Fruit fly (Drosophila melanogaster) whole organism, wandering third instar larva: ENCODE results near the gene net.

Experiments
- CG32264 ChIP-seq: fragments of 200-800 bp; sonication (Bioruptor generic); optimal IDR thresholded peaks from 2 replicates; lab custom pipeline; 2016; ENCODE audit warnings: missing biosample characterization, missing genetic modification characterization
- CG9705 ChIP-seq: fragments of 200-800 bp; sonication (Bioruptor generic); optimal IDR thresholded peaks from 2 replicates; lab custom pipeline; 2018; ENCODE audit warnings: missing biosample characterization, mild to moderate bottlenecking, missing genetic modification characterization
- CrebA ChIP-seq: fragments of 200-800 bp; sonication (Bioruptor generic); optimal IDR thresholded peaks from 2 replicates; lab custom pipeline; 2016; ENCODE audit warnings: missing biosample characterization, mild to moderate bottlenecking, missing genetic modification characterization, borderline replicate concordance
- Dfd ChIP-seq: fragments of >200 bp; optimal IDR thresholded peaks from 2 replicates; lab custom pipeline; 2017; ENCODE audit warnings: missing biosample characterization, missing genetic modification characterization
- Dif ChIP-seq: fragments of 200-275, 200-300 bp; sonication (Bioruptor generic); optimal IDR thresholded peaks from 2 replicates; lab custom pipeline; 2018; ENCODE audit warnings: missing biosample characterization, missing genetic modification characterization; ENCODE audit not compliant: partially characterized antibody
- GATAd ChIP-seq: sonication (Bioruptor generic); optimal IDR thresholded peaks from 2 replicates; lab custom pipeline; 2016; ENCODE audit warnings: missing biosample characterization, missing genetic modification characterization
- Hnf4 ChIP-seq: fragments of 200-800 bp; sonication (Bioruptor generic); optimal IDR thresholded peaks from 2 replicates; lab custom pipeline; 2016; ENCODE audit warnings: missing biosample characterization, mild to moderate bottlenecking, missing genetic modification characterization
- Hr78 ChIP-seq: fragments of >200 bp; optimal IDR thresholded peaks from 2 replicates; lab custom pipeline; 2017; ENCODE audit warnings: missing biosample characterization, missing genetic modification characterization
- Hr83 ChIP-seq: fragments of 200-300 bp; sonication (Bioruptor generic); optimal IDR thresholded peaks from 2 replicates; lab custom pipeline; 2016; ENCODE audit warnings: missing biosample characterization, mild to moderate bottlenecking, missing genetic modification characterization, moderate library complexity; ENCODE audit not compliant: poor library complexity, severe bottlenecking
- Jra ChIP-seq: sonication (Bioruptor generic); optimal IDR thresholded peaks from 2 replicates; lab custom pipeline; 2016; ENCODE audit warnings: missing biosample characterization, missing genetic modification characterization
- Mio ChIP-seq: sonication (Bioruptor generic); optimal IDR thresholded peaks from 2 replicates; lab custom pipeline; 2016; ENCODE audit warnings: missing biosample characterization, missing genetic modification characterization
- Myc ChIP-seq: fragments of >200 bp; optimal IDR thresholded peaks from 2 replicates; lab custom pipeline; 2017
- N ChIP-seq: fragments of >200 bp; optimal IDR thresholded peaks from 2 replicates; lab custom pipeline; 2018; ENCODE audit warnings: missing biosample characterization, missing external identifiers, missing genetic modification characterization
- OdsH ChIP-seq: fragments of 200-800 bp; sonication (Bioruptor generic); optimal IDR thresholded peaks from 2 replicates; lab custom pipeline; 2016; ENCODE audit warnings: missing biosample characterization, mild to moderate bottlenecking, missing genetic modification characterization
- Rel ChIP-seq, 2 experiments: fragments of 200-800 bp; sonication (Bioruptor generic) in 1 of 2; optimal IDR thresholded peaks; 2 replicates in 1 of 2; 3 replicates in 1 of 2; lab custom pipeline; 2016 to 2019; ENCODE audit warnings: mild to moderate bottlenecking in 2 of 2, missing biosample characterization in 2 of 2, missing genetic modification characterization in 2 of 2, moderate library complexity in 1 of 2
- Sp1 ChIP-seq: fragments of 200-800 bp; sonication (Bioruptor generic); optimal IDR thresholded peaks from 3 replicates; lab custom pipeline; 2019; ENCODE audit warnings: missing biosample characterization, mild to moderate bottlenecking, missing genetic modification characterization, moderate library complexity
- Vsx2 ChIP-seq: fragments of 200-300, 225-300 bp; sonication (Bioruptor generic); optimal IDR thresholded peaks from 2 replicates; lab custom pipeline; 2018; ENCODE audit warnings: missing biosample characterization, missing genetic modification characterization; ENCODE audit not compliant: partially characterized antibody
- br ChIP-seq: fragments of 200-800 bp; sonication (Bioruptor generic); optimal IDR thresholded peaks from 2 replicates; lab custom pipeline; 2016; ENCODE audit warnings: missing biosample characterization, missing genetic modification characterization
- brk ChIP-seq: fragments of 200-800 bp; sonication (Bioruptor generic); optimal IDR thresholded peaks from 2 replicates; lab custom pipeline; 2016; ENCODE audit warnings: missing biosample characterization, mild to moderate bottlenecking, missing genetic modification characterization
- dmrt93B ChIP-seq: fragments of 200-800 bp; sonication (Bioruptor generic); optimal IDR thresholded peaks from 2 replicates; lab custom pipeline; 2018; ENCODE audit warnings: missing biosample characterization, mild to moderate bottlenecking, missing genetic modification characterization
- dsf ChIP-seq: sonication (Bioruptor generic); optimal IDR thresholded peaks from 2 replicates; lab custom pipeline; 2016; ENCODE audit warnings: missing biosample characterization, missing genetic modification characterization, borderline replicate concordance
- ey ChIP-seq: fragments of 200-800 bp; sonication (Bioruptor generic); optimal IDR thresholded peaks from 2 replicates; lab custom pipeline; 2016; ENCODE audit warnings: missing biosample characterization, missing genetic modification characterization
- fru ChIP-seq: fragments of 200-800 bp; sonication (Bioruptor generic); optimal IDR thresholded peaks from 3 replicates; lab custom pipeline; 2016; ENCODE audit warnings: missing biosample characterization, mild to moderate bottlenecking, missing genetic modification characterization
- h ChIP-seq: fragments of 200-800 bp; sonication (Bioruptor generic); optimal IDR thresholded peaks from 3 replicates; lab custom pipeline; 2016; ENCODE audit warnings: missing biosample characterization, mild to moderate bottlenecking, missing genetic modification characterization
- jim ChIP-seq: fragments of 175-275, 200-325 bp; sonication (Bioruptor generic); optimal IDR thresholded peaks from 2 replicates; lab custom pipeline; 2016; ENCODE audit warnings: missing biosample characterization, mild to moderate bottlenecking, missing genetic modification characterization
- lola ChIP-seq: fragments of >200 bp; optimal IDR thresholded peaks from 2 replicates; lab custom pipeline; 2017; ENCODE audit warnings: missing biosample characterization, missing genetic modification characterization
- psq ChIP-seq: fragments of 200-800 bp; sonication (Bioruptor generic); optimal IDR thresholded peaks from 3 replicates; lab custom pipeline; 2017; ENCODE audit warnings: missing biosample characterization, mild to moderate bottlenecking, missing genetic modification characterization, moderate library complexity
- rgr ChIP-seq: fragments of 200-800 bp; sonication (Bioruptor generic); optimal IDR thresholded peaks from 3 replicates; lab custom pipeline; 2016; ENCODE audit warnings: missing biosample characterization, mild to moderate bottlenecking, missing genetic modification characterization
- sv ChIP-seq: fragments of 200-800 bp; sonication (Bioruptor generic); optimal IDR thresholded peaks from 3 replicates; lab custom pipeline; 2016; ENCODE audit warnings: missing biosample characterization, missing genetic modification characterization
- tai ChIP-seq: sonication (Bioruptor generic); optimal IDR thresholded peaks from 2 replicates; lab custom pipeline; 2016; ENCODE audit warnings: missing biosample characterization, missing genetic modification characterization
- usp ChIP-seq: fragments of >200 bp; optimal IDR thresholded peaks from 2 replicates; lab custom pipeline; 2017; ENCODE audit warnings: missing biosample characterization, missing genetic modification characterization
- woc ChIP-seq: sonication (Bioruptor generic); optimal IDR thresholded peaks from 2 replicates; lab custom pipeline; 2016; ENCODE audit warnings: missing biosample characterization, mild to moderate bottlenecking, missing genetic modification characterization

The net gene

DNA sequence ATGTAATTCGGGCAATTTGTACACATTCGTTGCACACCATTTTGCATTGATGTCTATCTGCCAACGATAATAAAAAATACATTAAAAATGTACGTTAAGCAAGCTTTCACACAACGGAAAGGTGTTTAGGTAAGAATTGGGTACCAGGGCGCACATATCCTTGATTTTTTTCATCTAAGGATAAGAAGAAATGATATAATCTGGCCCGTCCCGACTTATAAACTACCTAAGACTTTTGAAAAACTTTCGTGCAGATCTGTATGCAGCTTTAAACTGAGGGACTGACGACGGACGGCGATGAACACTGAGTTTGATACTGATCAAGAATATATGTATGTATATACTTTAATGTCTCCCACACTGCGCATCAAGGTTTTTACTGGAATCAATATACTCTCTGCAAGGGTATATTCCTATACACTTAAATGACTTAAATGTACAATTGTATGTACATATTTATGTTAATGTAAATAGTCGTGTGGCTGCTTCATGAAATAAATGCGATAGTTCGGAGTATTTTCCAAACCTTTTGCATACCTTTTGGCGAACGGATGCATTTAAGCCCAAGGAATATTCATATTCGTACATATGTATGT, 21.7 kb downstream of the net start, which contains the start of gene Cda5:
TSS of gene Cda5 (minus strand) at position 51 of the 596 bp plus-strand sequence.
- TF ChIP-seq Myc (lab: Kevin White, UChicago) (peak; percentile 16), tai (GFP tag; lab: Kevin White, UChicago) (no peak)

DNA sequence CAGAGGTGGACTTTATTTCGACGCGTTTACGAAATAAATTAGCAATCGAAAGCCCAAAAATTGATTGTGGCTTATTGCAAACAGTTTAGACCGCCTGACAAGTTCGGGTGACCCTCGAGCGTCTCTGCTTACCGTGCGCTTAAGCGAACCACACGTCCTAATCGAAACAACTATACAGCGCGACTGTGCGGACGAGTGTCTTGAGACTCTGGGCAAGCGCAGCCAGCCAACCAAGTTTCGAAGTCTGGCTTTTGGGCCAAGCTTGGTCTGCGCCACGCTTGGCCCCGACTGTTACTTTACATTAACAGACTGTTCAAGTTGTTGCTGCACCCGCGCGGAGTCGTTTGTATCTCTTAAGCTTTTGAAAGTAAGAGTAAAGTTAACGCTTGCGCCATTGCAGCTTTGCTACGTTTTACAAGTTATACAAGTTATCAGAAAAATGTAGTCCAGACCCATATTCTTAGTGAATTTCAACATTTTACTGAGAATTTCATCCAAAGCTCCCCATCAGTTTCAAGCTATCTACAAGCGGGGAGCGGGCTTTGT, 28.1 kb downstream of the net start:
- TF ChIP-seq Sp1, result no peak
- TF ChIP-seq h, result no peak
- TF ChIP-seq Hr78 (GFP tag; lab: Kevin White, UChicago), result no peak
- no peak for TF ChIP-seq dsf
- TF ChIP-seq Mio (GFP tag; lab: Kevin White, UChicago), result no peak
- TF ChIP-seq CG32264 (GFP tag; lab: Kevin White, UChicago), result no peak
- no peak for TF ChIP-seq Myc (lab: Kevin White, UChicago)
- no peak for TF ChIP-seq usp (GFP tag; lab: Kevin White, UChicago)
- no peak for TF ChIP-seq OdsH (GFP tag; lab: Kevin White, UChicago)
- no peak for TF ChIP-seq N (GFP tag; lab: Kevin White, UChicago)
- no peak for TF ChIP-seq Hnf4 (GFP tag; lab: Kevin White, UChicago)
- no peak for TF ChIP-seq CG9705 (GFP tag; lab: Kevin White, UChicago)
- TF ChIP-seq Dfd, result no peak
- no peak for TF ChIP-seq fru (GFP tag; lab: Kevin White, UChicago)
- TF ChIP-seq Vsx2 (GFP tag; lab: Kevin White, UChicago), result no peak
- no peak for TF ChIP-seq jim (GFP tag; lab: Kevin White, UChicago)
- no peak for TF ChIP-seq brk (GFP tag; lab: Kevin White, UChicago)
- TF ChIP-seq lola (GFP tag; lab: Kevin White, UChicago), result no peak

dm6 chr2L:56865-57264, 30.3 kb downstream of the net start:
- no peak for TF ChIP-seq fru (GFP tag; lab: Kevin White, UChicago)
- no peak for TF ChIP-seq rgr
- no peak for TF ChIP-seq brk (GFP tag; lab: Kevin White, UChicago)
- TF ChIP-seq jim (GFP tag; lab: Kevin White, UChicago), result no peak
- TF ChIP-seq CrebA (GFP tag; lab: Kevin White, UChicago), result no peak
- no peak for TF ChIP-seq h
- TF ChIP-seq usp (GFP tag; lab: Kevin White, UChicago), result no peak
- no peak for TF ChIP-seq woc (GFP tag; lab: Kevin White, UChicago)
- TF ChIP-seq dmrt93B (GFP tag; lab: Kevin White, UChicago), result no peak
- no peak for TF ChIP-seq Jra
- no peak for TF ChIP-seq sv (GFP tag; lab: Kevin White, UChicago)
- TF ChIP-seq CG9705 (GFP tag; lab: Kevin White, UChicago), result no peak
- no peak for TF ChIP-seq GATAd (GFP tag; lab: Kevin White, UChicago)
- no peak for TF ChIP-seq Dfd
- no peak for TF ChIP-seq tai (GFP tag; lab: Kevin White, UChicago)
- TF ChIP-seq Sp1, result no peak
- no peak for TF ChIP-seq dsf

DNA sequence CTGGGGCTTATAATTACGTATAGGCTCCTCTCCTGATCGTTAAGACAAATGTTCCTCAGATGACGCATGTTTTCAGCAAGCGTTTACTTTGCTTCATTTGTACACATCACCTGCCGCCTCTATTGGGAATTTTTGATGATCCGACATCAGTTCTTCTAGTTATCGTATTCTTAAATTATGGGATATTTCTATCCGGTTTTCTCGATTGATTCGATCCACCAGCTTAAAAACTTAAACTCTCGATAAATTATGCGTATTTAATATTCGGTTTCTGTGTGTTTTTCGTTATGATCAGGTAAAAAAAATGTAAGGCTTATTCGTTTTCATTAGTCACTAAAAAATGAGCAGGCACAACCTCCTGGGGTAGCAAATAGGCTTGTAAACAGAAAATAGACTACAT, 34.1 kb downstream of the net start:
- TF ChIP-seq Dfd (no peak), brk (GFP tag; lab: Kevin White, UChicago) (no peak), sv (GFP tag; lab: Kevin White, UChicago) (no peak), Hnf4 (GFP tag; lab: Kevin White, UChicago) (no peak), Hr78 (GFP tag; lab: Kevin White, UChicago) (no peak), Dif (GFP tag; lab: Kevin White, UChicago) (no peak), ey (GFP tag; lab: Kevin White, UChicago) (no peak), Hr83 (GFP tag; lab: Kevin White, UChicago) (no peak), br (GFP tag; lab: Kevin White, UChicago) (no peak), psq (no peak), Rel (GFP tag; optimal IDR thresholded peaks at IDR 0.05; lab: Kevin White, UChicago) (no peak), Rel (tag; optimal IDR thresholded peaks at IDR 0.05; lab: Kevin White, UChicago) (no peak)
